Worm (Caenorhabditis elegans): ENCODE measurements around the gene C29E4.9.

- TF ChIP-seq nhr-11 (tag; optimal IDR thresholded peaks at IDR 0.05): no peak
- TF ChIP-seq ztf-4 (tag; optimal IDR thresholded peaks at IDR 0.05): no peak
- TF ChIP-seq zag-1 (tag; optimal IDR thresholded peaks at IDR 0.05): no peak
- no peak for TF ChIP-seq ceh-82 (tag; optimal IDR thresholded peaks at IDR 0.05)
- TF ChIP-seq lin-39 (tag; optimal IDR thresholded peaks at IDR 0.05): no peak
- TF ChIP-seq nhr-12 (tag; optimal IDR thresholded peaks at IDR 0.05): no peak
- TF ChIP-seq ztf-11 (tag; optimal IDR thresholded peaks at IDR 0.05): no peak
- TF ChIP-seq snpc-4 (tag; optimal IDR thresholded peaks at IDR 0.05): no peak
- TF ChIP-seq nhr-237 (tag; optimal IDR thresholded peaks at IDR 0.05): no peak
- TF ChIP-seq lsy-2 (tag; optimal IDR thresholded peaks at IDR 0.05): no peak
- no peak for TF ChIP-seq nhr-25 (tag; optimal IDR thresholded peaks at IDR 0.05)
- TF ChIP-seq ZK546.5 (tag; optimal IDR thresholded peaks at IDR 0.05): no peak
- TF ChIP-seq nhr-77 (tag; optimal IDR thresholded peaks at IDR 0.05): no peak
- TF ChIP-seq nhr-10 (tag; optimal IDR thresholded peaks at IDR 0.05): no peak
Observed at ce11 chrIII:7947677-7948076, 9.2 kb downstream of the C29E4.9 start.

All from whole organism, L2 larva.